Fruit fly (Drosophila melanogaster) whole organism, embryonic: ENCODE results near the gene Tti1.
A peak's percentile ranks its signal among the peaks of the same experiment; 100 is the strongest.

Experiments
- Atf6 ChIP-seq: fragments of 200-800 bp; sonication (Bioruptor generic); IDR thresholded peaks from 2 replicates; pipeline ENCODE4 v1.3.6; 2022; ENCODE audit warnings: missing biosample characterization, missing genetic modification characterization
- CG10267 ChIP-seq: fragments of 200-800 bp; sonication (Bioruptor generic); optimal IDR thresholded peaks from 2 replicates; lab custom pipeline; 2018; ENCODE audit warnings: missing biosample characterization, mild to moderate bottlenecking, missing genetic modification characterization, moderate library complexity
- CG11695 ChIP-seq: fragments of 200-800 bp; sonication (Bioruptor generic); IDR thresholded peaks from 3 replicates; pipeline ENCODE4 v1.3.6; 2022; ENCODE audit warnings: missing biosample characterization, missing genetic modification characterization
- CG12219 ChIP-seq: fragments of 200-800 bp; sonication (Bioruptor generic); optimal IDR thresholded peaks from 3 replicates; lab custom pipeline; 2018; ENCODE audit warnings: missing biosample characterization, mild to moderate bottlenecking, missing genetic modification characterization
- CG13287 ChIP-seq: fragments of 200-800 bp; sonication (Bioruptor generic); IDR thresholded peaks from 2 replicates; pipeline ENCODE4 v1.3.6; 2022; ENCODE audit warnings: missing biosample characterization, missing genetic modification characterization; ENCODE audit not compliant: partially characterized antibody
- CG13894 ChIP-seq: fragments of 200-800 bp; sonication (Bioruptor generic); optimal IDR thresholded peaks from 3 replicates; lab custom pipeline; 2018; ENCODE audit warnings: missing biosample characterization, mild to moderate bottlenecking, missing genetic modification characterization, moderate library complexity
- CG15479 ChIP-seq: fragments of 200-800 bp; sonication (Bioruptor generic); optimal IDR thresholded peaks from 3 replicates; lab custom pipeline; 2019; ENCODE audit warnings: missing biosample characterization, mild to moderate bottlenecking, missing genetic modification characterization, moderate library complexity
- CG2199 ChIP-seq: fragments of 200-800 bp; sonication (Bioruptor generic); IDR thresholded peaks from 3 replicates; pipeline ENCODE4 v1.3.6; 2022; ENCODE audit warnings: missing biosample characterization, missing genetic modification characterization
- CG2202 ChIP-seq: fragments of 200-800 bp; sonication (Bioruptor generic); optimal IDR thresholded peaks from 2 replicates; lab custom pipeline; 2018; ENCODE audit warnings: missing biosample characterization, mild to moderate bottlenecking, missing genetic modification characterization
- CG30403 ChIP-seq: fragments of 200-800 bp; sonication (Bioruptor generic); optimal IDR thresholded peaks from 3 replicates; lab custom pipeline; 2016; ENCODE audit warnings: missing biosample characterization, missing genetic modification characterization
- CG32767 ChIP-seq: fragments of 200-800 bp; sonication (Bioruptor generic); IDR thresholded peaks from 2 replicates; pipeline ENCODE4 v1.3.6; 2022; ENCODE audit warnings: missing biosample characterization, missing genetic modification characterization
- CG3726 ChIP-seq: fragments of 200-800 bp; sonication (Bioruptor generic); IDR thresholded peaks from 3 replicates; pipeline ENCODE4, ENCODE4 v1.3.6; 2022; ENCODE audit warnings: missing biosample characterization, missing genetic modification characterization
- CG4282 ChIP-seq: fragments of 200-800 bp; sonication (Bioruptor generic); optimal IDR thresholded peaks from 2 replicates; lab custom pipeline; 2016; ENCODE audit warnings: missing biosample characterization, missing genetic modification characterization
- CG5180 ChIP-seq: fragments of 200-800 bp; sonication (Bioruptor generic); optimal IDR thresholded peaks from 3 replicates; lab custom pipeline; 2017; ENCODE audit warnings: missing biosample characterization, missing genetic modification characterization, mild to moderate bottlenecking, moderate library complexity, missing genetic modification reagents
- CG6813 ChIP-seq: fragments of 200-800 bp; sonication (Bioruptor generic); optimal IDR thresholded peaks from 2 replicates; lab custom pipeline; 2017; ENCODE audit warnings: missing biosample characterization, missing genetic modification characterization, mild to moderate bottlenecking, moderate library complexity, missing genetic modification reagents
- CG8089 ChIP-seq: fragments of 200-800 bp; sonication (Bioruptor generic); optimal IDR thresholded peaks from 3 replicates; lab custom pipeline; 2016; ENCODE audit warnings: missing biosample characterization, missing genetic modification characterization
- CG9215 ChIP-seq: fragments of 200-800 bp; sonication (Bioruptor generic); IDR thresholded peaks from 2 replicates; pipeline ENCODE4 v1.3.6; 2022; ENCODE audit warnings: missing biosample characterization, missing genetic modification characterization
- CG9437 ChIP-seq: fragments of 200-800 bp; sonication (Bioruptor generic); optimal IDR thresholded peaks from 2 replicates; lab custom pipeline; 2018; ENCODE audit warnings: missing biosample characterization, mild to moderate bottlenecking, missing genetic modification characterization
- CG9876 ChIP-seq: fragments of 200-800 bp; sonication (Bioruptor generic); optimal IDR thresholded peaks from 2 replicates; lab custom pipeline; 2016; ENCODE audit warnings: missing biosample characterization, missing genetic modification characterization
- CoRest ChIP-seq: fragments of 200-800 bp; sonication (Bioruptor generic); optimal IDR thresholded peaks from 3 replicates; lab custom pipeline; 2018; ENCODE audit warnings: missing biosample characterization, mild to moderate bottlenecking, missing genetic modification characterization, moderate library complexity
- Eip74EF ChIP-seq, 2 experiments: fragments of 200-800 bp in 1 of 2; fragments of >200 bp in 1 of 2; sonication (Bioruptor generic) in 1 of 2; optimal IDR thresholded peaks; 2 replicates each; lab custom pipeline; 2017 to 2019; ENCODE audit warnings: missing biosample characterization in 2 of 2, missing genetic modification characterization in 2 of 2, mild to moderate bottlenecking in 1 of 2, moderate library complexity in 1 of 2
- Elba2 ChIP-seq: fragments of 200-800 bp; sonication (Bioruptor generic); optimal IDR thresholded peaks from 3 replicates; lab custom pipeline; 2016; ENCODE audit warnings: missing biosample characterization, missing genetic modification characterization
- Fer1 ChIP-seq: fragments of 200-800 bp; sonication (Bioruptor generic); optimal IDR thresholded peaks from 2 replicates; lab custom pipeline; 2017; ENCODE audit warnings: missing biosample characterization, mild to moderate bottlenecking, missing genetic modification characterization
- H15 ChIP-seq: fragments of 200-800 bp; sonication (Bioruptor generic); IDR thresholded peaks from 3 replicates; pipeline ENCODE4 v1.3.6; 2022; ENCODE audit warnings: missing biosample characterization, missing genetic modification characterization
- Lhr ChIP-seq: fragments of 200-800 bp; sonication (Bioruptor generic); optimal IDR thresholded peaks from 3 replicates; lab custom pipeline; 2017; ENCODE audit warnings: mild to moderate bottlenecking, missing biosample characterization, missing genetic modification reagents, missing genetic modification characterization
- Taf1 ChIP-seq: fragments of 200-800 bp; sonication (Bioruptor generic); IDR thresholded peaks from 2 replicates; pipeline ENCODE4 v1.3.6; 2022; ENCODE audit warnings: missing biosample characterization, missing genetic modification characterization
- Usf ChIP-seq: fragments of 200-800 bp; sonication (Bioruptor generic); optimal IDR thresholded peaks from 2 replicates; lab custom pipeline; 2017; ENCODE audit warnings: missing genotype, missing biosample characterization, missing genetic modification characterization
- amos ChIP-seq: fragments of 200-800 bp; sonication (Bioruptor generic); IDR thresholded peaks from 2 replicates; pipeline ENCODE4 v1.3.6; 2022; ENCODE audit warnings: missing biosample characterization, missing genetic modification characterization; ENCODE audit not compliant: partially characterized antibody
- ara ChIP-seq: fragments of 200-800 bp; sonication (Bioruptor generic); IDR thresholded peaks from 2 replicates; pipeline ENCODE4 v1.3.6; 2022; ENCODE audit warnings: missing biosample characterization, missing genetic modification characterization
- ase ChIP-seq: fragments of 200-800 bp; sonication (Bioruptor generic); IDR thresholded peaks from 3 replicates; pipeline ENCODE4 v1.3.6; 2022; ENCODE audit warnings: missing biosample characterization, missing genetic modification characterization
- ato ChIP-seq: fragments of 200-800 bp; sonication (Bioruptor generic); IDR thresholded peaks from 2 replicates; pipeline ENCODE4 v1.3.6; 2022; ENCODE audit warnings: missing biosample characterization, missing genetic modification characterization; ENCODE audit not compliant: partially characterized antibody
- bbx ChIP-seq: fragments of 200-800 bp; sonication (Bioruptor generic); IDR thresholded peaks from 2 replicates; pipeline ENCODE4 v1.3.6; 2022; ENCODE audit warnings: missing biosample characterization, missing genetic modification characterization; ENCODE audit not compliant: partially characterized antibody
- ci ChIP-seq: fragments of 200-800 bp; sonication (Bioruptor generic); IDR thresholded peaks from 3 replicates; pipeline ENCODE4 v1.3.6; 2022; ENCODE audit warnings: missing biosample characterization, missing genetic modification characterization
- ems ChIP-seq: fragments of 200-800 bp; sonication (Bioruptor generic); optimal IDR thresholded peaks from 3 replicates; lab custom pipeline; 2016; ENCODE audit warnings: missing biosample characterization, missing genetic modification characterization
- ewg ChIP-seq: fragments of 200-800 bp; sonication (Bioruptor generic); optimal IDR thresholded peaks from 3 replicates; lab custom pipeline; 2017; ENCODE audit warnings: mild to moderate bottlenecking, missing biosample characterization, missing genetic modification reagents, missing genetic modification characterization
- exex ChIP-seq: fragments of 200-800 bp; sonication (Bioruptor generic); optimal IDR thresholded peaks from 4 replicates; lab custom pipeline; 2018; ENCODE audit warnings: missing biosample characterization, mild to moderate bottlenecking, missing genetic modification characterization, moderate library complexity
- fd102C ChIP-seq: fragments of 200-800 bp; sonication (Bioruptor generic); optimal IDR thresholded peaks from 2 replicates; lab custom pipeline; 2018; ENCODE audit warnings: missing biosample characterization, mild to moderate bottlenecking, missing genetic modification characterization, moderate library complexity
- fd96Cb ChIP-seq: fragments of 200-800 bp; sonication (Bioruptor generic); optimal IDR thresholded peaks from 2 replicates; lab custom pipeline; 2018; ENCODE audit warnings: missing biosample characterization, mild to moderate bottlenecking, missing genetic modification characterization, moderate library complexity
- gcm ChIP-seq: fragments of 200-800 bp; sonication (Bioruptor generic); optimal IDR thresholded peaks from 2 replicates; lab custom pipeline; 2019; ENCODE audit warnings: missing biosample characterization, mild to moderate bottlenecking, missing genetic modification characterization, moderate library complexity
- gsb-n ChIP-seq: fragments of 200-800 bp; sonication (Bioruptor generic); optimal IDR thresholded peaks from 3 replicates; lab custom pipeline; 2018; ENCODE audit warnings: missing biosample characterization, mild to moderate bottlenecking, missing genetic modification characterization
- gt ChIP-seq: fragments of 200-800 bp; sonication (Bioruptor generic); IDR thresholded peaks from 2 replicates; pipeline ENCODE4 v1.3.6; 2022; ENCODE audit warnings: missing biosample characterization, missing genetic modification characterization
- knrl ChIP-seq: fragments of 200-800 bp; sonication (Bioruptor generic); IDR thresholded peaks from 3 replicates; pipeline ENCODE4 v1.3.6; 2022; ENCODE audit warnings: missing biosample characterization, missing genetic modification characterization; ENCODE audit not compliant: partially characterized antibody
- maf-S ChIP-seq: fragments of 200-800 bp; sonication (Bioruptor generic); optimal IDR thresholded peaks from 2 replicates; lab custom pipeline; 2016; ENCODE audit warnings: missing biosample characterization, missing genetic modification characterization
- nerfin-1 ChIP-seq: fragments of 200-800 bp; sonication (Bioruptor generic); optimal IDR thresholded peaks from 3 replicates; lab custom pipeline; 2019; ENCODE audit warnings: missing biosample characterization, mild to moderate bottlenecking, missing genetic modification characterization, moderate library complexity
- pum ChIP-seq: fragments of 200-800 bp; sonication (Bioruptor generic); optimal IDR thresholded peaks from 2 replicates; lab custom pipeline; 2016; ENCODE audit warnings: missing biosample characterization, missing genetic modification characterization
- sens-2 ChIP-seq: fragments of 200-800 bp; sonication (Bioruptor generic); IDR thresholded peaks from 2 replicates; pipeline ENCODE4 v1.3.6; 2022; ENCODE audit warnings: missing biosample characterization, missing genetic modification characterization
- shn ChIP-seq: fragments of 200-800 bp; sonication (Bioruptor generic); optimal IDR thresholded peaks from 3 replicates; lab custom pipeline; 2016; ENCODE audit warnings: missing biosample characterization, missing genetic modification characterization
- so ChIP-seq: fragments of 200-800 bp; sonication (Bioruptor generic); IDR thresholded peaks from 3 replicates; pipeline ENCODE4 v1.3.6; 2022; ENCODE audit warnings: missing biosample characterization, missing genetic modification characterization
- toy ChIP-seq: fragments of 200-800 bp; sonication (Bioruptor generic); IDR thresholded peaks from 2 replicates; pipeline ENCODE4 v1.3.6; 2022; ENCODE audit warnings: missing biosample characterization, missing genetic modification characterization

Gene Tti1

dm6 chr3R:9725121-9725956 lies 29.1 kb downstream of the Tti1 start, which contains the start of gene hyd:
hyd (minus strand) TSS chr3R:9725615.
- TF ChIP-seq H15 (GFP tag; lab: Robert Waterston, UW) = no peak
- TF ChIP-seq CG9876 (GFP tag; lab: Kevin White, UChicago) = no peak
- TF ChIP-seq CG32767 (GFP tag; lab: Robert Waterston, UW) = no peak
- peak; percentile 84 for TF ChIP-seq knrl (GFP tag; lab: Robert Waterston, UW)
- TF ChIP-seq bbx (GFP tag; lab: Robert Waterston, UW) = peak; percentile 82
- peak; percentile 83 for TF ChIP-seq CG9437 (GFP tag; lab: Kevin White, UChicago)
- TF ChIP-seq so (GFP tag; lab: Robert Waterston, UW) = no peak
- TF ChIP-seq gcm (GFP tag; lab: Kevin White, UChicago) = no peak
- TF ChIP-seq Eip74EF (GFP tag; optimal IDR thresholded peaks at IDR 0.05; lab: Kevin White, UChicago) = no peak
- no peak for TF ChIP-seq ewg
- TF ChIP-seq ase = no peak
- peak; percentile 87 for TF ChIP-seq CG13287 (GFP tag; lab: Robert Waterston, UW)
- peak; percentile 13 for TF ChIP-seq Fer1 (GFP tag; lab: Kevin White, UChicago)
- TF ChIP-seq Taf1 (GFP tag; lab: Robert Waterston, UW) = no peak
- TF ChIP-seq CoRest (tag; lab: Kevin White, UChicago) = no peak
- TF ChIP-seq CG30403 (GFP tag; lab: Kevin White, UChicago) = no peak
- TF ChIP-seq shn (GFP tag; lab: Kevin White, UChicago) = no peak
- no peak for TF ChIP-seq CG4282 (GFP tag; lab: Kevin White, UChicago)
- TF ChIP-seq exex (tag; lab: Kevin White, UChicago) = no peak
- no peak for TF ChIP-seq ara (GFP tag; lab: Robert Waterston, UW)
- TF ChIP-seq pum = no peak
- TF ChIP-seq CG8089 (GFP tag; lab: Kevin White, UChicago) = no peak
- TF ChIP-seq Atf6 (GFP tag; lab: Robert Waterston, UW) = no peak
- TF ChIP-seq nerfin-1 (tag; lab: Kevin White, UChicago) = peak; percentile 89
- TF ChIP-seq toy = no peak
- TF ChIP-seq CG3726 (GFP tag; lab: Robert Waterston, UW) = no peak
- TF ChIP-seq fd102C (GFP tag; lab: Kevin White, UChicago) = no peak
- no peak for TF ChIP-seq fd96Cb (tag; lab: Kevin White, UChicago)
- TF ChIP-seq gsb-n (tag; lab: Kevin White, UChicago) = no peak
- no peak for TF ChIP-seq CG12219 (GFP tag; lab: Kevin White, UChicago)
- no peak for TF ChIP-seq CG11695 (GFP tag; lab: Robert Waterston, UW)
- TF ChIP-seq amos (GFP tag; lab: Robert Waterston, UW) = peak; percentile 90
- no peak for TF ChIP-seq CG6813 (GFP tag; lab: Kevin White, UChicago)
- TF ChIP-seq maf-S = no peak
- TF ChIP-seq CG2199 (GFP tag; lab: Robert Waterston, UW) = no peak
- TF ChIP-seq Elba2 = no peak
- TF ChIP-seq CG5180 (GFP tag; lab: Kevin White, UChicago) = no peak
- no peak for TF ChIP-seq sens-2
- peak; percentile 54 for TF ChIP-seq Lhr (GFP tag; lab: Kevin White, UChicago)
- TF ChIP-seq CG9215 (GFP tag; lab: Robert Waterston, UW) = no peak
- TF ChIP-seq Usf = no peak
- TF ChIP-seq CG15479 (GFP tag; lab: Kevin White, UChicago) = peak; percentile 56
- TF ChIP-seq ci = no peak
- TF ChIP-seq CG13894 = no peak
- TF ChIP-seq gt (GFP tag; lab: Robert Waterston, UW) = no peak
- TF ChIP-seq ato (GFP tag; lab: Robert Waterston, UW) = peak; percentile 73
- TF ChIP-seq ems (GFP tag; lab: Kevin White, UChicago) = no peak
- peak; percentile 43 for TF ChIP-seq CG10267
- TF ChIP-seq CG2202 (tag; lab: Kevin White, UChicago) = no peak
